Worm (Caenorhabditis elegans) whole organism, L4 larva: Measurements from ENCODE around the gene cdl-1.

ENCODE experiments used
- aha-1 ChIP-seq: fragments of 150-350 bp; peaks from one replicate; lab custom pipeline; 2014; ENCODE audit warnings: missing biosample characterization, missing genetic modification characterization
- ces-1 ChIP-seq: fragments of 150-350 bp; sonication (generic microtip); optimal IDR thresholded peaks from 4 replicates; lab custom pipeline; 2014; ENCODE audit warnings: missing biosample characterization, missing genetic modification reagents, missing genetic modification characterization
- daf-12 ChIP-seq: fragments of 150-350 bp; optimal IDR thresholded peaks from 2 replicates; lab custom pipeline; 2014; ENCODE audit warnings: missing biosample characterization, missing genetic modification reagents, missing genetic modification characterization
- daf-8 ChIP-seq: fragments of 200-800 bp; sonication (Bioruptor generic); IDR thresholded peaks from 2 replicates; pipeline ENCODE4 v1.3.6; 2022; ENCODE audit warnings: missing genetic modification characterization, missing compliant biosample characterization
- egl-27 ChIP-seq: sonication (generic microtip); optimal IDR thresholded peaks from 3 replicates; lab custom pipeline; 2017; ENCODE audit warnings: missing biosample characterization, missing genetic modification reagents, missing genetic modification characterization
- fos-1 ChIP-seq: fragments of 150-350 bp; optimal IDR thresholded peaks from 2 replicates; lab custom pipeline; 2014; ENCODE audit warnings: missing biosample characterization, missing genetic modification characterization
- mdl-1 ChIP-seq, 2 experiments: fragments of 150-350 bp in 1 of 2; sonication (generic microtip) in 1 of 2; optimal IDR thresholded peaks; 2 replicates each; lab custom pipeline; 2014 to 2017; ENCODE audit warnings: missing biosample characterization in 2 of 2, missing genetic modification characterization in 2 of 2
- nhr-28 ChIP-seq: fragments of 150-350 bp; optimal IDR thresholded peaks from 2 replicates; lab custom pipeline; 2014; ENCODE audit warnings: missing biosample characterization, missing genetic modification characterization
- php-3 ChIP-seq: fragments of 200-800 bp; sonication (Bioruptor generic); IDR thresholded peaks from 2 replicates; pipeline ENCODE4 v1.3.6; 2022; ENCODE audit warnings: missing genetic modification reagents, missing genetic modification characterization, missing compliant biosample characterization
- saeg-2 ChIP-seq: fragments of 200-800 bp; sonication (Bioruptor generic); IDR thresholded peaks from 2 replicates; pipeline ENCODE4 v1.3.6; 2022; ENCODE audit warnings: missing genetic modification reagents, missing genetic modification characterization, missing compliant biosample characterization
- snpc-4 ChIP-seq: fragments of 150-350 bp; optimal IDR thresholded peaks from 2 replicates; lab custom pipeline; 2014; ENCODE audit warnings: missing biosample characterization, missing genetic modification characterization
- spr-1 ChIP-seq: sonication (generic microtip); optimal IDR thresholded peaks from 2 replicates; lab custom pipeline; 2016; ENCODE audit warnings: mild to moderate bottlenecking, missing genetic modification characterization, missing compliant biosample characterization
- unc-130 ChIP-seq: sonication (generic microtip); optimal IDR thresholded peaks from 2 replicates; lab custom pipeline; 2016; ENCODE audit warnings: missing genetic modification reagents, missing genetic modification characterization, missing compliant biosample characterization

ce11 chrII:10765238-10765637, 20.0 kb upstream of the cdl-1 start:
- TF ChIP-seq daf-12 (tag; lab: Kevin White, UChicago) (no peak), saeg-2 (GFP tag; lab: Robert Waterston, UW) (no peak), unc-130 (GFP tag; lab: Kevin White, UChicago) (no peak), nhr-28 (tag; lab: Kevin White, UChicago) (no peak), ces-1 (GFP tag; lab: Kevin White, UChicago) (no peak), php-3 (GFP tag; lab: Robert Waterston, UW) (no peak), snpc-4 (tag; lab: Kevin White, UChicago) (no peak), mdl-1 (tag; optimal IDR thresholded peaks at IDR 0.05; lab: Kevin White, UChicago) (no peak), fos-1 (no peak), egl-27 (tag; lab: Kevin White, UChicago) (no peak), aha-1 (tag; lab: Kevin White, UChicago) (peak; percentile 91), daf-8 (GFP tag; lab: Robert Waterston, UW) (no peak), spr-1 (tag; lab: Kevin White, UChicago) (no peak)
